Fruit fly (Drosophila melanogaster): ENCODE data around the gene Inx7.

- TF ChIP-seq EcR (GFP tag; optimal IDR thresholded peaks at IDR 0.05) (no peak), CG8478 (optimal IDR thresholded peaks at IDR 0.05) (no peak), psq (optimal IDR thresholded peaks at IDR 0.05) (no peak), pan (optimal IDR thresholded peaks at IDR 0.05) (no peak), Dll (optimal IDR thresholded peaks at IDR 0.05) (no peak), usp (GFP tag; optimal IDR thresholded peaks at IDR 0.05) (no peak)
Observed at dm6 chrX:6996130-6996529, 2.7 kb upstream of the Inx7 start.
